Worm (Caenorhabditis elegans) whole organism, young adult: ENCODE measurements around the gene cest-13.
A peak's percentile ranks its signal among the peaks of the same experiment; 100 is the strongest.

Source experiments
- C06A6.2 ChIP-seq: fragments of 200-800 bp; sonication (Bioruptor generic); conservative IDR thresholded peaks from 2 replicates; pipeline ENCODE4 v1.3.6; 2022; ENCODE audit warnings: missing genetic modification characterization, missing compliant biosample characterization
- F49E8.2 ChIP-seq: sonication (generic microtip); optimal IDR thresholded peaks from 3 replicates; lab custom pipeline; 2017; ENCODE audit warnings: missing genetic modification characterization, mild to moderate bottlenecking, missing compliant biosample characterization, antibody characterized with exemption, moderate library complexity; ENCODE audit not compliant: insufficient read depth
- F52B5.7 ChIP-seq: sonication (generic microtip); optimal IDR thresholded peaks from 2 replicates; lab custom pipeline; 2016; ENCODE audit warnings: mild to moderate bottlenecking, missing genetic modification characterization, missing compliant biosample characterization
- K11D2.4 ChIP-seq: fragments of 200-800 bp; sonication (Bioruptor generic); IDR thresholded peaks from 2 replicates; pipeline ENCODE4 v1.3.6; 2022; ENCODE audit warnings: missing genetic modification reagents, missing genetic modification characterization, missing compliant biosample characterization
- K12H6.12 ChIP-seq: fragments of 200-800 bp; sonication (Bioruptor generic); optimal IDR thresholded peaks from 2 replicates; lab custom pipeline; 2018; ENCODE audit warnings: mild to moderate bottlenecking, missing genetic modification characterization, missing compliant biosample characterization
- Y53F4B.3 ChIP-seq: fragments of 200-800 bp; sonication (Bioruptor generic); IDR thresholded peaks from 2 replicates; pipeline ENCODE4 v1.3.6; 2022; ENCODE audit warnings: missing genetic modification reagents, missing genetic modification characterization, missing compliant biosample characterization
- Y53G8AR.9 ChIP-seq: fragments of 200-800 bp; sonication (Bioruptor generic); conservative IDR thresholded peaks from 2 replicates; pipeline ENCODE4 v1.3.6; 2022; ENCODE audit warnings: missing genetic modification reagents, missing genetic modification characterization, missing compliant biosample characterization
- Y56A3A.18 ChIP-seq: fragments of 200-800 bp; sonication (Bioruptor generic); IDR thresholded peaks from 2 replicates; pipeline ENCODE4 v1.3.6; 2022; ENCODE audit warnings: missing genetic modification reagents, missing genetic modification characterization, missing compliant biosample characterization
- ZK185.1 ChIP-seq: sonication (generic microtip); optimal IDR thresholded peaks from 2 replicates; lab custom pipeline; 2016; ENCODE audit warnings: mild to moderate bottlenecking, missing genetic modification characterization, missing compliant biosample characterization; ENCODE audit not compliant: poor library complexity, severe bottlenecking
- ceh-58 ChIP-seq: fragments of 200-800 bp; sonication (Bioruptor generic); IDR thresholded peaks from 2 replicates; pipeline ENCODE4 v1.3.6; 2022; ENCODE audit warnings: missing genetic modification characterization, missing compliant biosample characterization
- ceh-79 ChIP-seq: sonication (generic microtip); optimal IDR thresholded peaks from 2 replicates; lab custom pipeline; 2017; ENCODE audit warnings: mild to moderate bottlenecking, missing genetic modification characterization, missing compliant biosample characterization
- dox-1 ChIP-seq: fragments of 200-800 bp; sonication (Bioruptor generic); IDR thresholded peaks from 2 replicates; pipeline ENCODE4 v1.3.6; 2022; ENCODE audit warnings: missing genetic modification reagents, missing genetic modification characterization, missing compliant biosample characterization
- lin-35 ChIP-seq, 3 experiments: fragments of 150-350 bp in 2 of 3; sonication (generic microtip) in 1 of 3; optimal IDR thresholded peaks; 2 replicates each; lab custom pipeline; 2014 to 2018; ENCODE audit warnings: missing biosample characterization in 3 of 3, missing genetic modification characterization in 3 of 3, missing genetic modification reagents in 3 of 3
- mel-28 ChIP-seq: sonication (generic microtip); optimal IDR thresholded peaks from 2 replicates; lab custom pipeline; 2016; ENCODE audit warnings: borderline replicate concordance, mild to moderate bottlenecking, missing genetic modification characterization, missing compliant biosample characterization
- nhr-120 ChIP-seq: fragments of 200-800 bp; sonication (Bioruptor generic); IDR thresholded peaks from 2 replicates; pipeline ENCODE4 v1.3.6; 2022; ENCODE audit warnings: missing genetic modification characterization, missing compliant biosample characterization
- nhr-27 ChIP-seq: fragments of 200-800 bp; sonication (Bioruptor generic); optimal IDR thresholded peaks from 2 replicates; lab custom pipeline; 2018; ENCODE audit warnings: mild to moderate bottlenecking, missing genetic modification characterization, moderate library complexity, missing compliant biosample characterization
- nhr-80 ChIP-seq: sonication (generic microtip); optimal IDR thresholded peaks from 2 replicates; lab custom pipeline; 2016; ENCODE audit warnings: missing genetic modification characterization, missing compliant biosample characterization
- somi-1 ChIP-seq: fragments of 200-800 bp; sonication (Bioruptor generic); optimal IDR thresholded peaks from 2 replicates; lab custom pipeline; 2018; ENCODE audit warnings: mild to moderate bottlenecking, missing genetic modification characterization, missing compliant biosample characterization
- tbp1 ChIP-seq: fragments of 200-800 bp; sonication (Bioruptor generic); optimal IDR thresholded peaks from 2 replicates; lab custom pipeline; 2018; ENCODE audit warnings: mild to moderate bottlenecking, missing genetic modification characterization, missing compliant biosample characterization
- tbx-9 ChIP-seq: sonication (generic microtip); optimal IDR thresholded peaks from 2 replicates; lab custom pipeline; 2016; ENCODE audit warnings: borderline replicate concordance, missing genetic modification characterization, inconsistent platforms, missing compliant biosample characterization
- unc-62 ChIP-seq: fragments of 150-350 bp; optimal IDR thresholded peaks from 2 replicates; lab custom pipeline; 2014; ENCODE audit warnings: missing biosample characterization, missing genetic modification reagents, missing genetic modification characterization
- ztf-26 ChIP-seq: sonication (generic microtip); optimal IDR thresholded peaks from 2 replicates; lab custom pipeline; 2017; ENCODE audit warnings: missing genetic modification characterization, missing compliant biosample characterization

cest-13 gene

ce11 chrX:13809773-13810172, 49.7 kb downstream of the cest-13 start, which contains the start of gene obr-3:
Gene obr-3, minus strand, starts transcription at chrX:13809873.
- no peak for TF ChIP-seq mel-28 (tag; lab: Kevin White, UChicago)
- TF ChIP-seq Y53G8AR.9 (GFP tag; lab: Robert Waterston, UW) = no peak
- no peak for TF ChIP-seq tbx-9 (tag; lab: Kevin White, UChicago)
- TF ChIP-seq Y53F4B.3 (GFP tag; lab: Robert Waterston, UW) = no peak
- TF ChIP-seq K11D2.4 = no peak
- no peak for TF ChIP-seq ZK185.1
- no peak for TF ChIP-seq F52B5.7 (tag; lab: Kevin White, UChicago)
- TF ChIP-seq dox-1 (GFP tag; lab: Robert Waterston, UW) = no peak
- no peak for TF ChIP-seq tbp1 (GFP tag; lab: Kevin White, UChicago)
- no peak for TF ChIP-seq F49E8.2
- TF ChIP-seq nhr-120 (GFP tag; lab: Robert Waterston, UW) = no peak
- no peak for TF ChIP-seq C06A6.2 (GFP tag; lab: Robert Waterston, UW)

ce11 chrX:13811156-13811555, 51.1 kb downstream of the cest-13 start:
- TF ChIP-seq unc-62 (GFP tag; lab: Kevin White, UChicago) (peak; percentile 91), nhr-80 (tag; lab: Kevin White, UChicago) (peak; percentile 22), lin-35 (GFP tag; optimal IDR thresholded peaks at IDR 0.05; lab: Kevin White, UChicago) (no peak), ceh-79 (no peak), ceh-58 (GFP tag; lab: Robert Waterston, UW) (no peak)

- TF ChIP-seq K12H6.12 (tag; lab: Kevin White, UChicago) (peak; percentile 5), nhr-27 (tag; lab: Kevin White, UChicago) (no peak), somi-1 (GFP tag; lab: Kevin White, UChicago) (peak; percentile 47), Y56A3A.18 (GFP tag; lab: Robert Waterston, UW) (no peak), ztf-26 (no peak)
These were observed 51.9 kb downstream of the cest-13 start for ce11 chrX:13811929-13812328.
